Fruit fly (Drosophila melanogaster) whole organism, embryonic: ENCODE data around the gene CG3603.

ENCODE experiments used
- Ada2b ChIP-seq: fragments of 200-800 bp; sonication (Bioruptor generic); IDR thresholded peaks from 2 replicates; pipeline ENCODE4 v1.3.6; 2022; ENCODE audit warnings: missing biosample characterization, missing genetic modification characterization
- Blimp-1 ChIP-seq: fragments of 200-800 bp; sonication (Bioruptor generic); optimal IDR thresholded peaks from 3 replicates; lab custom pipeline; 2018; ENCODE audit warnings: missing biosample characterization, missing genetic modification characterization, mild to moderate bottlenecking, moderate library complexity, missing genetic modification reagents
- CG11247 ChIP-seq: fragments of 200-800 bp; sonication (Bioruptor generic); IDR thresholded peaks from 2 replicates; pipeline ENCODE4 v1.3.6; 2022; ENCODE audit warnings: missing biosample characterization, missing genetic modification characterization
- CG11504 ChIP-seq: fragments of 200-800 bp; sonication (Bioruptor generic); optimal IDR thresholded peaks from 3 replicates; lab custom pipeline; 2019; ENCODE audit warnings: missing biosample characterization, mild to moderate bottlenecking, missing genetic modification characterization, moderate library complexity
- CG12659 ChIP-seq: fragments of 200-800 bp; sonication (Bioruptor generic); optimal IDR thresholded peaks from 3 replicates; lab custom pipeline; 2017; ENCODE audit warnings: mild to moderate bottlenecking, missing biosample characterization, missing genetic modification reagents, missing genetic modification characterization
- CG13287 ChIP-seq: fragments of 200-800 bp; sonication (Bioruptor generic); IDR thresholded peaks from 2 replicates; pipeline ENCODE4 v1.3.6; 2022; ENCODE audit warnings: missing biosample characterization, missing genetic modification characterization; ENCODE audit not compliant: partially characterized antibody
- CG14710 ChIP-seq: fragments of 200-800 bp; sonication (Bioruptor generic); optimal IDR thresholded peaks from 3 replicates; lab custom pipeline; 2019; ENCODE audit warnings: missing biosample characterization, mild to moderate bottlenecking, missing genetic modification characterization, moderate library complexity
- CG14965 ChIP-seq: fragments of 200-800 bp; sonication (Bioruptor generic); optimal IDR thresholded peaks from 2 replicates; lab custom pipeline; 2016; ENCODE audit warnings: missing biosample characterization, missing genetic modification characterization, borderline replicate concordance
- CG15601 ChIP-seq: fragments of 200-800 bp; sonication (Bioruptor generic); optimal IDR thresholded peaks from 3 replicates; lab custom pipeline; 2019; ENCODE audit warnings: missing biosample characterization, mild to moderate bottlenecking, missing genetic modification characterization, moderate library complexity
- CG1603 ChIP-seq: fragments of 200-800 bp; sonication (Bioruptor generic); optimal IDR thresholded peaks from 2 replicates; lab custom pipeline; 2019; ENCODE audit warnings: missing biosample characterization, mild to moderate bottlenecking, missing genetic modification characterization, moderate library complexity
- CG17568 ChIP-seq: fragments of 200-800 bp; sonication (Bioruptor generic); optimal IDR thresholded peaks from 2 replicates; lab custom pipeline; 2018; ENCODE audit warnings: missing biosample characterization, mild to moderate bottlenecking, missing genetic modification characterization, moderate library complexity
- CG1832 ChIP-seq: fragments of 200-800 bp; sonication (Bioruptor generic); optimal IDR thresholded peaks from 2 replicates; lab custom pipeline; 2017; ENCODE audit warnings: missing biosample characterization, mild to moderate bottlenecking, missing genetic modification characterization, inconsistent platforms
- CG18476 ChIP-seq: fragments of 200-800 bp; sonication (Bioruptor generic); optimal IDR thresholded peaks from 2 replicates; lab custom pipeline; 2016; ENCODE audit warnings: missing biosample characterization, mild to moderate bottlenecking, missing genetic modification characterization
- CG2712 ChIP-seq: fragments of 200-800 bp; optimal IDR thresholded peaks from 3 replicates; lab custom pipeline; 2019; ENCODE audit warnings: missing biosample characterization, mild to moderate bottlenecking, missing genetic modification characterization, moderate library complexity
- CG6654 ChIP-seq: fragments of 200-800 bp; sonication (Bioruptor generic); optimal IDR thresholded peaks from 2 replicates; lab custom pipeline; 2017; ENCODE audit warnings: missing biosample characterization, mild to moderate bottlenecking, missing genetic modification characterization
- CG7839 ChIP-seq: fragments of 200-800 bp; sonication (Bioruptor generic); optimal IDR thresholded peaks from 3 replicates; lab custom pipeline; 2018; ENCODE audit warnings: missing biosample characterization, mild to moderate bottlenecking, missing genetic modification characterization, moderate library complexity
- CG8359 ChIP-seq: fragments of 200-800 bp; sonication (Bioruptor generic); optimal IDR thresholded peaks from 2 replicates; lab custom pipeline; 2017; ENCODE audit warnings: missing biosample characterization, mild to moderate bottlenecking, missing genetic modification characterization, borderline replicate concordance
- CG8478 ChIP-seq: fragments of >200 bp; optimal IDR thresholded peaks from 2 replicates; lab custom pipeline; 2018
- CG9609 ChIP-seq: fragments of 200-800 bp; sonication (Bioruptor generic); optimal IDR thresholded peaks from 3 replicates; lab custom pipeline; 2016; ENCODE audit warnings: missing biosample characterization, missing genetic modification characterization
- CoRest ChIP-seq: fragments of 200-800 bp; sonication (Bioruptor generic); optimal IDR thresholded peaks from 3 replicates; lab custom pipeline; 2018; ENCODE audit warnings: missing biosample characterization, mild to moderate bottlenecking, missing genetic modification characterization, moderate library complexity
- Deaf1 ChIP-seq: fragments of 200-800 bp; optimal IDR thresholded peaks from 3 replicates; lab custom pipeline; 2019; ENCODE audit warnings: missing biosample characterization, mild to moderate bottlenecking, missing genetic modification characterization, moderate library complexity
- Fer2 ChIP-seq: fragments of 200-800 bp; sonication (Bioruptor generic); optimal IDR thresholded peaks from 2 replicates; lab custom pipeline; 2018; ENCODE audit warnings: missing biosample characterization, mild to moderate bottlenecking, missing genetic modification characterization, moderate library complexity
- HLH3B ChIP-seq: fragments of 200-800 bp; sonication (Bioruptor generic); IDR thresholded peaks from 2 replicates; pipeline ENCODE4 v1.3.6; 2022; ENCODE audit warnings: missing biosample characterization, missing genetic modification characterization
- Hey ChIP-seq: fragments of 200-800 bp; sonication (Bioruptor generic); optimal IDR thresholded peaks from 3 replicates; lab custom pipeline; 2018; ENCODE audit warnings: missing biosample characterization, mild to moderate bottlenecking, missing genetic modification characterization
- Neu2 ChIP-seq: fragments of 200-800 bp; sonication (Bioruptor generic); optimal IDR thresholded peaks from 3 replicates; lab custom pipeline; 2016; ENCODE audit warnings: missing biosample characterization, missing genetic modification characterization, borderline replicate concordance
- Optix ChIP-seq: fragments of 200-800 bp; sonication (Bioruptor generic); IDR thresholded peaks from 3 replicates; pipeline ENCODE4 v1.3.6; 2022; ENCODE audit warnings: missing biosample characterization, missing genetic modification characterization
- PHDP ChIP-seq: fragments of 200-800 bp; sonication (Bioruptor generic); optimal IDR thresholded peaks from 3 replicates; lab custom pipeline; 2018; ENCODE audit warnings: missing biosample characterization, mild to moderate bottlenecking, missing genetic modification characterization, moderate library complexity
- Poxn ChIP-seq: fragments of 200-800 bp; sonication (Bioruptor generic); IDR thresholded peaks from 2 replicates; pipeline ENCODE4 v1.3.6; 2022; ENCODE audit warnings: missing biosample characterization, missing genetic modification characterization
- Sox100B ChIP-seq: fragments of 200-800 bp; sonication (Bioruptor generic); optimal IDR thresholded peaks from 3 replicates; lab custom pipeline; 2018; ENCODE audit warnings: missing biosample characterization, mild to moderate bottlenecking, missing genetic modification characterization
- TFAM ChIP-seq: fragments of 200-800 bp; sonication (Bioruptor generic); optimal IDR thresholded peaks from 2 replicates; lab custom pipeline; 2017; ENCODE audit warnings: missing biosample characterization, missing genetic modification characterization, inconsistent platforms
- Xrp1 ChIP-seq: fragments of 200-800 bp; sonication (Bioruptor generic); IDR thresholded peaks from 2 replicates; pipeline ENCODE4 v1.3.6; 2022; ENCODE audit warnings: missing biosample characterization, missing genetic modification characterization
- ara ChIP-seq: fragments of 200-800 bp; sonication (Bioruptor generic); IDR thresholded peaks from 2 replicates; pipeline ENCODE4 v1.3.6; 2022; ENCODE audit warnings: missing biosample characterization, missing genetic modification characterization
- ash1 ChIP-seq: fragments of 200-800 bp; sonication (Bioruptor generic); optimal IDR thresholded peaks from 2 replicates; lab custom pipeline; 2018; ENCODE audit warnings: missing biosample characterization, mild to moderate bottlenecking, missing genetic modification characterization
- cas ChIP-seq: fragments of 200-800 bp; sonication (Bioruptor generic); IDR thresholded peaks from 2 replicates; pipeline ENCODE4 v1.3.6; 2022; ENCODE audit warnings: missing biosample characterization, missing genetic modification characterization
- dmrt11E ChIP-seq: fragments of 200-800 bp; sonication (Bioruptor generic); optimal IDR thresholded peaks from 3 replicates; lab custom pipeline; 2018; ENCODE audit warnings: missing biosample characterization, mild to moderate bottlenecking, missing genetic modification characterization, moderate library complexity
- esg ChIP-seq: fragments of 200-800 bp; sonication (Bioruptor generic); conservative IDR thresholded peaks from 2 replicates; pipeline ENCODE4 v1.3.6; 2022; ENCODE audit warnings: missing biosample characterization, missing genetic modification characterization
- exex ChIP-seq: fragments of 200-800 bp; sonication (Bioruptor generic); optimal IDR thresholded peaks from 4 replicates; lab custom pipeline; 2018; ENCODE audit warnings: missing biosample characterization, mild to moderate bottlenecking, missing genetic modification characterization, moderate library complexity
- gce ChIP-seq: fragments of 200-800 bp; sonication (Bioruptor generic); IDR thresholded peaks from 3 replicates; pipeline ENCODE4 v1.3.6; 2022; ENCODE audit warnings: missing biosample characterization, missing genetic modification characterization
- gsb-n ChIP-seq: fragments of 200-800 bp; sonication (Bioruptor generic); optimal IDR thresholded peaks from 3 replicates; lab custom pipeline; 2018; ENCODE audit warnings: missing biosample characterization, mild to moderate bottlenecking, missing genetic modification characterization
- gt ChIP-seq: fragments of 200-800 bp; sonication (Bioruptor generic); IDR thresholded peaks from 2 replicates; pipeline ENCODE4 v1.3.6; 2022; ENCODE audit warnings: missing biosample characterization, missing genetic modification characterization
- her ChIP-seq: fragments of 200-800 bp; sonication (Bioruptor generic); optimal IDR thresholded peaks from 2 replicates; lab custom pipeline; 2016; ENCODE audit warnings: missing biosample characterization, missing genetic modification characterization
- jigr1 ChIP-seq: fragments of 200-800 bp; sonication (Bioruptor generic); IDR thresholded peaks from 3 replicates; pipeline ENCODE4 v1.3.6; 2022; ENCODE audit warnings: missing biosample characterization, missing genetic modification characterization
- kay ChIP-seq: fragments of 200-800 bp; sonication (Bioruptor generic); optimal IDR thresholded peaks from 2 replicates; lab custom pipeline; 2016; ENCODE audit warnings: missing biosample characterization, missing genetic modification characterization
- lbe ChIP-seq: fragments of 200-800 bp; sonication (Bioruptor generic); optimal IDR thresholded peaks from 2 replicates; lab custom pipeline; 2016; ENCODE audit warnings: missing biosample characterization, mild to moderate bottlenecking, missing genetic modification characterization
- pnt ChIP-seq: fragments of 200-800 bp; sonication (Bioruptor generic); optimal IDR thresholded peaks from 3 replicates; lab custom pipeline; 2016; ENCODE audit warnings: missing biosample characterization, missing genetic modification characterization
- psq ChIP-seq: fragments of 200-800 bp; sonication (Bioruptor generic); optimal IDR thresholded peaks from 2 replicates; lab custom pipeline; 2017; ENCODE audit warnings: missing biosample characterization, missing genetic modification characterization
- rib ChIP-seq: fragments of 200-800 bp; sonication (Bioruptor generic); IDR thresholded peaks from 2 replicates; pipeline ENCODE4 v1.3.6; 2022; ENCODE audit warnings: missing biosample characterization, missing genetic modification characterization
- ro ChIP-seq: fragments of 200-800 bp; sonication (Bioruptor generic); IDR thresholded peaks from 2 replicates; pipeline ENCODE4 v1.3.6; 2022; ENCODE audit warnings: missing biosample characterization, missing genetic modification characterization
- sqz ChIP-seq: fragments of 200-800 bp; sonication (Bioruptor generic); optimal IDR thresholded peaks from 3 replicates; lab custom pipeline; 2018; ENCODE audit warnings: missing biosample characterization, mild to moderate bottlenecking, missing genetic modification characterization
- yki ChIP-seq: fragments of >200 bp; optimal IDR thresholded peaks from 3 replicates; lab custom pipeline; 2018
- z ChIP-seq: fragments of 200-800 bp; sonication (Bioruptor generic); IDR thresholded peaks from 3 replicates; pipeline ENCODE4 v1.3.6; 2022; ENCODE audit warnings: missing biosample characterization, missing genetic modification characterization
- zfh1 ChIP-seq: fragments of 200-800 bp; sonication (Bioruptor generic); IDR thresholded peaks from 3 replicates; pipeline ENCODE4 v1.3.6; 2022; ENCODE audit warnings: missing biosample characterization, missing genetic modification characterization

Gene CG3603

dm6 chrX:2956641-2957040, 8.8 kb downstream of the CG3603 start:
- TF ChIP-seq Blimp-1: peak; percentile 10
- no peak for TF ChIP-seq Neu2 (GFP tag; lab: Kevin White, UChicago)
- no peak for TF ChIP-seq CG15601
- TF ChIP-seq CG1832 (GFP tag; lab: Kevin White, UChicago): no peak
- TF ChIP-seq rib (GFP tag; lab: Robert Waterston, UW): no peak
- no peak for TF ChIP-seq CG8478 (lab: Kevin White, UChicago)
- TF ChIP-seq esg: no peak
- no peak for TF ChIP-seq gt
- peak; percentile 31 for TF ChIP-seq dmrt11E (tag; lab: Kevin White, UChicago)
- TF ChIP-seq sqz (GFP tag; lab: Kevin White, UChicago): no peak
- no peak for TF ChIP-seq Fer2 (tag; lab: Kevin White, UChicago)
- no peak for TF ChIP-seq CG17568 (GFP tag; lab: Kevin White, UChicago)
- no peak for TF ChIP-seq TFAM
- TF ChIP-seq Ada2b (GFP tag; lab: Robert Waterston, UW): peak; percentile 9; the same call in 1 of the 2 replicates
- TF ChIP-seq exex: no peak
- no peak for TF ChIP-seq gce (GFP tag; lab: Robert Waterston, UW)
- TF ChIP-seq z: no peak
- TF ChIP-seq CG6654 (GFP tag; lab: Kevin White, UChicago): no peak
- TF ChIP-seq jigr1: no peak
- no peak for TF ChIP-seq HLH3B
- TF ChIP-seq CG12659: no peak
- peak; percentile 41 for TF ChIP-seq CG1603 (tag; lab: Kevin White, UChicago)
- peak; percentile 27; the same call in 1 of the 3 replicates for TF ChIP-seq zfh1 (GFP tag; lab: Robert Waterston, UW)
- TF ChIP-seq Deaf1: no peak
- peak; percentile 27; the same call in 1 of the 2 replicates for TF ChIP-seq Xrp1
- TF ChIP-seq CG2712 (tag; lab: Kevin White, UChicago): peak; percentile 22
- TF ChIP-seq her (GFP tag; lab: Kevin White, UChicago): no peak
- TF ChIP-seq CG13287 (GFP tag; lab: Robert Waterston, UW): no peak
- no peak for TF ChIP-seq CG8359 (GFP tag; lab: Kevin White, UChicago)
- peak; percentile 9 for TF ChIP-seq CG11504
- TF ChIP-seq pnt (GFP tag; lab: Kevin White, UChicago): no peak
- TF ChIP-seq cas (GFP tag; lab: Robert Waterston, UW): no peak
- no peak for TF ChIP-seq Sox100B (GFP tag; lab: Kevin White, UChicago)
- no peak for TF ChIP-seq CoRest (tag; lab: Kevin White, UChicago)
- TF ChIP-seq kay (GFP tag; lab: Kevin White, UChicago): no peak
- no peak for TF ChIP-seq CG14965 (GFP tag; lab: Kevin White, UChicago)
- no peak for TF ChIP-seq CG11247 (GFP tag; lab: Robert Waterston, UW)
- TF ChIP-seq yki: no peak
- no peak for TF ChIP-seq CG9609
- no peak for TF ChIP-seq lbe (GFP tag; lab: Kevin White, UChicago)
- no peak for TF ChIP-seq psq (GFP tag; lab: Kevin White, UChicago)
- TF ChIP-seq Hey (tag; lab: Kevin White, UChicago): no peak
- TF ChIP-seq CG14710: peak; percentile 1
- peak; percentile 12 for TF ChIP-seq CG7839 (tag; lab: Kevin White, UChicago)
- TF ChIP-seq ash1 (GFP tag; lab: Kevin White, UChicago): no peak
- TF ChIP-seq CG18476 (GFP tag; lab: Kevin White, UChicago): no peak
- no peak for TF ChIP-seq gsb-n (tag; lab: Kevin White, UChicago)
- no peak for TF ChIP-seq Poxn (GFP tag; lab: Robert Waterston, UW)
- 0 out of 3 replicates have a peak, but pooled peaks have one; percentile 19 for TF ChIP-seq Optix
- TF ChIP-seq PHDP (tag; lab: Kevin White, UChicago): no peak
- TF ChIP-seq ara: 0 out of 2 replicates have a peak, but pooled peaks have one; percentile 29
- TF ChIP-seq ro: no peak
